Worm (Caenorhabditis elegans) whole organism, young adult: ENCODE measurements around the gene srxa-13.

Experiments
- B0019.2 ChIP-seq: fragments of 200-800 bp; sonication (Bioruptor generic); conservative IDR thresholded peaks from 2 replicates; pipeline ENCODE4 v1.3.6; 2022; ENCODE audit warnings: missing genetic modification reagents, missing genetic modification characterization, missing compliant biosample characterization
- B0035.1 ChIP-seq: sonication (generic microtip); optimal IDR thresholded peaks from 2 replicates; lab custom pipeline; 2016; ENCODE audit warnings: missing genetic modification characterization, mild to moderate bottlenecking, missing compliant biosample characterization, missing genotype, missing genetic modification reagents
- C17E4.6 ChIP-seq: fragments of 200-800 bp; sonication (Bioruptor generic); IDR thresholded peaks from 2 replicates; pipeline ENCODE4 v1.3.6; 2022; ENCODE audit warnings: missing genetic modification reagents, missing genetic modification characterization, missing compliant biosample characterization
- F10E7.11 ChIP-seq: sonication (generic microtip); optimal IDR thresholded peaks from 2 replicates; lab custom pipeline; 2017; ENCODE audit warnings: mild to moderate bottlenecking, missing genetic modification characterization, moderate library complexity, missing compliant biosample characterization
- F23B12.7 ChIP-seq: sonication (generic microtip); optimal IDR thresholded peaks from 2 replicates; lab custom pipeline; 2017; ENCODE audit warnings: missing genetic modification characterization, mild to moderate bottlenecking, missing compliant biosample characterization, antibody characterized with exemption, moderate library complexity; ENCODE audit not compliant: insufficient read depth
- F33H1.4 ChIP-seq: fragments of 200-800 bp; sonication (Bioruptor generic); IDR thresholded peaks from 2 replicates; pipeline ENCODE4 v1.3.6; 2022; ENCODE audit warnings: missing genetic modification reagents, missing genetic modification characterization, missing compliant biosample characterization
- F57A8.1 ChIP-seq: fragments of 200-800 bp; sonication (Bioruptor generic); optimal IDR thresholded peaks from 2 replicates; lab custom pipeline; 2018; ENCODE audit warnings: mild to moderate bottlenecking, missing genetic modification characterization, moderate library complexity, missing compliant biosample characterization
- F57C9.4 ChIP-seq: sonication (generic microtip); optimal IDR thresholded peaks from 2 replicates; lab custom pipeline; 2017; ENCODE audit warnings: mild to moderate bottlenecking, missing genetic modification characterization, missing compliant biosample characterization
- K11D2.4 ChIP-seq: fragments of 200-800 bp; sonication (Bioruptor generic); IDR thresholded peaks from 2 replicates; pipeline ENCODE4 v1.3.6; 2022; ENCODE audit warnings: missing genetic modification reagents, missing genetic modification characterization, missing compliant biosample characterization
- Y67H2A.10 ChIP-seq: fragments of 200-800 bp; sonication (Bioruptor generic); conservative IDR thresholded peaks from 2 replicates; pipeline ENCODE4 v1.3.6; 2022; ENCODE audit warnings: missing genetic modification reagents, missing genetic modification characterization, missing compliant biosample characterization
- aptf-2 ChIP-seq: fragments of 200-800 bp; sonication (Bioruptor generic); conservative IDR thresholded peaks from 2 replicates; pipeline ENCODE4 v1.3.6; 2022; ENCODE audit warnings: missing genetic modification reagents, missing genetic modification characterization, missing compliant biosample characterization
- aptf-3 ChIP-seq: fragments of 200-800 bp; sonication (Bioruptor generic); IDR thresholded peaks from 2 replicates; pipeline ENCODE4 v1.3.6; 2022; ENCODE audit warnings: missing genetic modification characterization, missing compliant biosample characterization
- atf-7 ChIP-seq: sonication (generic microtip); optimal IDR thresholded peaks from 2 replicates; lab custom pipeline; 2017; ENCODE audit warnings: mild to moderate bottlenecking, missing genetic modification characterization, missing compliant biosample characterization
- athp-1 ChIP-seq: sonication (generic microtip); optimal IDR thresholded peaks from 2 replicates; lab custom pipeline; 2017; ENCODE audit warnings: mild to moderate bottlenecking, missing genetic modification characterization, missing compliant biosample characterization
- attf-6 ChIP-seq: fragments of 200-800 bp; sonication (Bioruptor generic); IDR thresholded peaks from 2 replicates; pipeline ENCODE4 v1.3.6; 2022; ENCODE audit warnings: missing genetic modification reagents, missing genetic modification characterization, missing compliant biosample characterization
- bed-1 ChIP-seq: fragments of 200-800 bp; sonication (Bioruptor generic); IDR thresholded peaks from 2 replicates; pipeline ENCODE4 v1.3.6; 2022; ENCODE audit warnings: missing genetic modification reagents, missing genetic modification characterization, missing compliant biosample characterization
- cebp-2 ChIP-seq: fragments of 200-800 bp; sonication (Bioruptor generic); IDR thresholded peaks from 2 replicates; pipeline ENCODE4 v1.3.6; 2022; ENCODE audit warnings: missing genetic modification characterization, missing compliant biosample characterization
- ceh-100 ChIP-seq: fragments of 200-800 bp; sonication (Bioruptor generic); IDR thresholded peaks from 2 replicates; pipeline ENCODE4 v1.3.6; 2022; ENCODE audit warnings: missing genetic modification reagents, missing genetic modification characterization, missing compliant biosample characterization
- ceh-58 ChIP-seq: fragments of 200-800 bp; sonication (Bioruptor generic); IDR thresholded peaks from 2 replicates; pipeline ENCODE4 v1.3.6; 2022; ENCODE audit warnings: missing genetic modification characterization, missing compliant biosample characterization
- dpff-1 ChIP-seq: sonication (generic microtip); optimal IDR thresholded peaks from 2 replicates; lab custom pipeline; 2017; ENCODE audit warnings: mild to moderate bottlenecking, missing genetic modification characterization, missing compliant biosample characterization
- dpl-1 ChIP-seq: fragments of 150-350 bp; optimal IDR thresholded peaks from 2 replicates; lab custom pipeline; 2014; ENCODE audit warnings: missing biosample characterization, missing genetic modification reagents, missing genetic modification characterization
- efl-1 ChIP-seq: fragments of 150-350 bp; optimal IDR thresholded peaks from 2 replicates; lab custom pipeline; 2014; ENCODE audit warnings: missing biosample characterization, missing genetic modification reagents, missing genetic modification characterization
- ekl-4 ChIP-seq: fragments of 200-800 bp; sonication (Bioruptor generic); IDR thresholded peaks from 2 replicates; pipeline ENCODE4 v1.3.6; 2022; ENCODE audit warnings: missing genetic modification reagents, missing genetic modification characterization, missing compliant biosample characterization
- hmg-20 ChIP-seq: fragments of 200-800 bp; sonication (Bioruptor generic); IDR thresholded peaks from 2 replicates; pipeline ENCODE4 v1.3.6; 2022; ENCODE audit warnings: missing genetic modification reagents, missing genetic modification characterization, missing compliant biosample characterization
- let-526 ChIP-seq: fragments of 200-800 bp; sonication (Bioruptor generic); IDR thresholded peaks from 2 replicates; pipeline ENCODE4 v1.3.6; 2022; ENCODE audit warnings: missing genetic modification reagents, missing genetic modification characterization, missing compliant biosample characterization
- madf-10 ChIP-seq: sonication (generic microtip); optimal IDR thresholded peaks from 2 replicates; lab custom pipeline; 2016; ENCODE audit warnings: mild to moderate bottlenecking, missing genetic modification characterization, missing compliant biosample characterization
- mel-28 ChIP-seq: sonication (generic microtip); optimal IDR thresholded peaks from 2 replicates; lab custom pipeline; 2016; ENCODE audit warnings: borderline replicate concordance, mild to moderate bottlenecking, missing genetic modification characterization, missing compliant biosample characterization
- nfya-2 ChIP-seq: fragments of 200-800 bp; sonication (Bioruptor generic); IDR thresholded peaks from 2 replicates; pipeline ENCODE4 v1.3.6; 2022; ENCODE audit warnings: missing genetic modification reagents, missing genetic modification characterization, missing compliant biosample characterization
- nfyb-1 ChIP-seq: fragments of 200-800 bp; sonication (Bioruptor generic); IDR thresholded peaks from 2 replicates; pipeline ENCODE4 v1.3.6; 2022; ENCODE audit warnings: missing genetic modification reagents, missing genetic modification characterization, missing compliant biosample characterization
- rpc-1 ChIP-seq, 2 experiments: fragments of 150-350 bp in 1 of 2; sonication (generic microtip) in 1 of 2; optimal IDR thresholded peaks; 2 replicates each; lab custom pipeline; 2014 to 2018; ENCODE audit warnings: missing biosample characterization in 1 of 2, missing genetic modification characterization in 1 of 2, missing genetic modification reagents in 1 of 2, missing genotype in 1 of 2
- snpc-3.4 ChIP-seq: sonication (generic microtip); optimal IDR thresholded peaks from 2 replicates; lab custom pipeline; 2017; ENCODE audit warnings: missing genetic modification characterization, mild to moderate bottlenecking, missing compliant biosample characterization, antibody characterized with exemption, moderate library complexity, missing genotype, missing genetic modification reagents
- sptf-2 ChIP-seq: fragments of 200-800 bp; sonication (Bioruptor generic); optimal IDR thresholded peaks from 2 replicates; lab custom pipeline; 2018; ENCODE audit warnings: mild to moderate bottlenecking, missing genetic modification characterization, missing compliant biosample characterization
- unc-130 ChIP-seq: sonication (generic microtip); optimal IDR thresholded peaks from 2 replicates; lab custom pipeline; 2016; ENCODE audit warnings: missing genetic modification reagents, missing genetic modification characterization, missing compliant biosample characterization
- unc-62 ChIP-seq: fragments of 150-350 bp; optimal IDR thresholded peaks from 2 replicates; lab custom pipeline; 2014; ENCODE audit warnings: missing biosample characterization, missing genetic modification reagents, missing genetic modification characterization
- zfh-2 ChIP-seq: fragments of 200-800 bp; sonication (Bioruptor generic); conservative IDR thresholded peaks from 2 replicates; pipeline ENCODE4 v1.3.6; 2022; ENCODE audit warnings: missing genetic modification reagents, missing genetic modification characterization, missing compliant biosample characterization
- zim-3 ChIP-seq: sonication (generic microtip); optimal IDR thresholded peaks from 2 replicates; lab custom pipeline; 2017; ENCODE audit warnings: mild to moderate bottlenecking, missing genetic modification characterization, moderate library complexity, missing compliant biosample characterization
- ztf-22 ChIP-seq: fragments of 200-800 bp; sonication (Bioruptor generic); optimal IDR thresholded peaks from 2 replicates; lab custom pipeline; 2018; ENCODE audit warnings: mild to moderate bottlenecking, missing genetic modification characterization, moderate library complexity, missing compliant biosample characterization
- ztf-25 ChIP-seq: fragments of 200-800 bp; sonication (Bioruptor generic); IDR thresholded peaks from 2 replicates; pipeline ENCODE4 v1.3.6; 2022; ENCODE audit warnings: missing genetic modification reagents, missing genetic modification characterization, missing compliant biosample characterization
- ztf-6 ChIP-seq: fragments of 200-800 bp; sonication (Bioruptor generic); IDR thresholded peaks from 2 replicates; pipeline ENCODE4 v1.3.6; 2022; ENCODE audit warnings: missing genetic modification reagents, missing genetic modification characterization, missing compliant biosample characterization

Gene srxa-13

ce11 chrV:13915390-13915789, 14.2 kb upstream of the srxa-13 start, which contains the start of gene gcy-32 (continued):
- no peak for TF ChIP-seq nfyb-1 (GFP tag; lab: Robert Waterston, UW)
- no peak for TF ChIP-seq bed-1 (GFP tag; lab: Robert Waterston, UW)
- TF ChIP-seq sptf-2 (GFP tag; lab: Kevin White, UChicago), result no peak
- no peak for TF ChIP-seq F23B12.7 (tag; lab: Kevin White, UChicago)

ce11 chrV:13916196-13916595, 13.4 kb upstream of the srxa-13 start, which contains the start of gene str-252:
str-252 (plus strand) TSS chrV:13916496.
- no peak for TF ChIP-seq F57A8.1 (GFP tag; lab: Kevin White, UChicago)
- TF ChIP-seq unc-130 (GFP tag; lab: Kevin White, UChicago), result no peak
- TF ChIP-seq Y67H2A.10 (GFP tag; lab: Robert Waterston, UW), result no peak
- TF ChIP-seq ceh-58 (GFP tag; lab: Robert Waterston, UW), result no peak
- no peak for TF ChIP-seq hmg-20 (GFP tag; lab: Robert Waterston, UW)
- TF ChIP-seq B0019.2 (GFP tag; lab: Robert Waterston, UW), result no peak
- no peak for TF ChIP-seq zfh-2 (GFP tag; lab: Robert Waterston, UW)
- no peak for TF ChIP-seq ekl-4 (GFP tag; lab: Robert Waterston, UW)
- no peak for TF ChIP-seq aptf-3
- no peak for TF ChIP-seq snpc-3.4
- TF ChIP-seq ceh-100, result no peak
- TF ChIP-seq, all 124 proteins: peak for 0

- TF ChIP-seq K11D2.4 (GFP tag; lab: Robert Waterston, UW), result no peak
- no peak for TF ChIP-seq cebp-2 (GFP tag; lab: Robert Waterston, UW)
- no peak for TF ChIP-seq unc-62 (GFP tag; lab: Kevin White, UChicago)
- no peak for TF ChIP-seq aptf-2
- no peak for TF ChIP-seq B0035.1 (tag; lab: Kevin White, UChicago)
- TF ChIP-seq attf-6 (GFP tag; lab: Robert Waterston, UW), result no peak
- no peak for TF ChIP-seq dpl-1 (GFP tag; lab: Kevin White, UChicago)
- TF ChIP-seq F33H1.4 (GFP tag; lab: Robert Waterston, UW), result no peak
- TF ChIP-seq let-526 (GFP tag; lab: Robert Waterston, UW), result no peak
- TF ChIP-seq F10E7.11, result no peak
- no peak for TF ChIP-seq athp-1
- TF ChIP-seq sptf-2 (GFP tag; lab: Kevin White, UChicago), result no peak
- TF ChIP-seq atf-7 (tag; lab: Kevin White, UChicago), result no peak
- TF ChIP-seq mel-28 (tag; lab: Kevin White, UChicago), result no peak
- TF ChIP-seq madf-10 (tag; lab: Kevin White, UChicago), result no peak
- TF ChIP-seq dpff-1, result no peak
These were observed 11.3 kb upstream of the srxa-13 start, which contains the start of gene str-250 for ce11 chrV:13918341-13918740. str-250 (plus strand) TSS chrV:13918641.

- no peak for TF ChIP-seq nfya-2 (GFP tag; lab: Robert Waterston, UW)
- TF ChIP-seq bed-1 (GFP tag; lab: Robert Waterston, UW), result no peak
- TF ChIP-seq aptf-3, result no peak
- TF ChIP-seq unc-62 (GFP tag; lab: Kevin White, UChicago), result no peak
- TF ChIP-seq efl-1, result no peak
- no peak for TF ChIP-seq F57C9.4 (tag; lab: Kevin White, UChicago)
- TF ChIP-seq ztf-25 (GFP tag; lab: Robert Waterston, UW), result no peak
- TF ChIP-seq ztf-6 (GFP tag; lab: Robert Waterston, UW), result no peak
- TF ChIP-seq zim-3 (tag; lab: Kevin White, UChicago), result no peak
- TF ChIP-seq rpc-1 (optimal IDR thresholded peaks at IDR 0.05; lab: Kevin White, UChicago), result no peak
- TF ChIP-seq rpc-1 (tag; optimal IDR thresholded peaks at IDR 0.05; lab: Kevin White, UChicago), result no peak
- TF ChIP-seq ztf-22 (GFP tag; lab: Kevin White, UChicago), result no peak
- TF ChIP-seq C17E4.6 (GFP tag; lab: Robert Waterston, UW), result no peak
These were observed 8.9 kb upstream of the srxa-13 start, which contains the start of gene srx-42 for ce11 chrV:13920730-13921129. srx-42 (plus strand) TSS chrV:13921030.
